Fruit fly (Drosophila melanogaster) Kc167 (cell line): Measurements from ENCODE around the gene slmo.

Source experiments
- Myc ChIP-seq: fragments of >200 bp; optimal IDR thresholded peaks from 2 replicates; lab custom pipeline; 2017; ENCODE audit warnings: missing external identifiers
- Sin3A ChIP-seq: fragments of >200 bp; optimal IDR thresholded peaks from 2 replicates; lab custom pipeline; 2018; ENCODE audit warnings: missing external identifiers
- h ChIP-seq: fragments of >200 bp; optimal IDR thresholded peaks from 3 replicates; lab custom pipeline; 2018; ENCODE audit warnings: missing external identifiers
- insv ChIP-seq: fragments of >200 bp; optimal IDR thresholded peaks from 3 replicates; lab custom pipeline; 2018; ENCODE audit warnings: missing external identifiers
- psq ChIP-seq: fragments of >200 bp; optimal IDR thresholded peaks from 2 replicates; lab custom pipeline; 2017; ENCODE audit warnings: missing external identifiers
- ttk ChIP-seq: sonication (Bioruptor generic); optimal IDR thresholded peaks from 2 replicates; lab custom pipeline; 2017; ENCODE audit warnings: missing external identifiers

DNA sequence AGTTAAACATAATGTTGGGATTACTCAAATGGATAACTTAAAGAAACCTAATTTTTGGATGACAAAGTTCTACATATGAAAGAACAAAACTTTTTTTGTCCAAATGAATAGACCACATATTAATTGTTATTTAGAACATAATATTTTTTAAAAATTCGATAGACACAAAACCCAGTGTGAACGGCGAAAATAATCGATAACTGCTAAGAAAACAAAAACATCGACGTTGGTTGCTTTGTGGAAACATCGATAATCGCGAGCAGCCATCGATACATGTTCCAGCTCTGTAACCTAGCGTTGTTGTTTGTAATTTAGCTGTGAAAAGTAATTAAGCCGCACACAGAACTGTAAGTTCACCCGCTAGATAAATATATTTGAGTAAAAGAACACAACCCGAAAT lies 2.1 kb upstream of the slmo start, which contains the start of gene CG9135:
- no peak for TF ChIP-seq Myc
- no peak for TF ChIP-seq insv (lab: Kevin White, UChicago)
- TF ChIP-seq psq: no peak
- no peak for TF ChIP-seq ttk
- TF ChIP-seq Sin3A (lab: Kevin White, UChicago): no peak
- no peak for TF ChIP-seq h (lab: Kevin White, UChicago)
